Worm (Caenorhabditis elegans) whole organism, mixed stage, embryonic: Measurements from ENCODE around the gene sre-13.

Experiments
- M03D4.4 ChIP-seq: sonication (generic microtip); optimal IDR thresholded peaks from 2 replicates; lab custom pipeline; 2017; ENCODE audit warnings: mild to moderate bottlenecking, missing genetic modification characterization, missing compliant biosample characterization
- bed-3 ChIP-seq: fragments of 200-800 bp; sonication (Bioruptor generic); optimal IDR thresholded peaks from 3 replicates; lab custom pipeline; 2018; ENCODE audit warnings: mild to moderate bottlenecking, missing genetic modification characterization, moderate library complexity, missing compliant biosample characterization
- blmp-1 ChIP-seq: fragments of 150-350 bp; optimal IDR thresholded peaks from 2 replicates; lab custom pipeline; 2014; ENCODE audit warnings: missing biosample characterization, missing genetic modification characterization
- ceh-39 ChIP-seq: fragments of 150-350 bp; optimal IDR thresholded peaks from 2 replicates; lab custom pipeline; 2014; ENCODE audit warnings: missing biosample characterization, missing genetic modification characterization
- ceh-43 ChIP-seq: fragments of 200-800 bp; sonication (Bioruptor generic); optimal IDR thresholded peaks from 2 replicates; lab custom pipeline; 2018; ENCODE audit warnings: mild to moderate bottlenecking, missing genetic modification characterization, moderate library complexity, missing compliant biosample characterization
- ceh-83 ChIP-seq: fragments of 200-800 bp; sonication (Bioruptor generic); optimal IDR thresholded peaks from 2 replicates; lab custom pipeline; 2018; ENCODE audit warnings: mild to moderate bottlenecking, missing genetic modification characterization, missing compliant biosample characterization
- ces-1 ChIP-seq: fragments of 150-350 bp; optimal IDR thresholded peaks from 2 replicates; lab custom pipeline; 2014; ENCODE audit warnings: missing biosample characterization, missing genetic modification reagents, missing genetic modification characterization
- cnd-1 ChIP-seq: fragments of 200-800 bp; sonication (Bioruptor generic); optimal IDR thresholded peaks from 2 replicates; lab custom pipeline; 2018; ENCODE audit warnings: mild to moderate bottlenecking, missing genetic modification characterization, missing compliant biosample characterization
- drap-1 ChIP-seq: fragments of 200-800 bp; sonication (Bioruptor generic); optimal IDR thresholded peaks from 3 replicates; lab custom pipeline; 2018; ENCODE audit warnings: mild to moderate bottlenecking, missing genetic modification characterization, missing compliant biosample characterization
- elt-1 ChIP-seq: sonication (generic microtip); optimal IDR thresholded peaks from 2 replicates; lab custom pipeline; 2017; ENCODE audit warnings: missing genetic modification characterization, mild to moderate bottlenecking, missing compliant biosample characterization, antibody characterized with exemption, moderate library complexity, borderline replicate concordance; ENCODE audit not compliant: insufficient read depth
- elt-3 ChIP-seq: fragments of 150-350 bp; optimal IDR thresholded peaks from 2 replicates; lab custom pipeline; 2014; ENCODE audit warnings: missing biosample characterization, missing genetic modification characterization
- flh-1 ChIP-seq: fragments of 200-800 bp; sonication (Bioruptor generic); optimal IDR thresholded peaks from 2 replicates; lab custom pipeline; 2018; ENCODE audit warnings: mild to moderate bottlenecking, missing genetic modification characterization, moderate library complexity, missing compliant biosample characterization
- ham-2 ChIP-seq: fragments of 200-800 bp; sonication (Bioruptor generic); optimal IDR thresholded peaks from 2 replicates; lab custom pipeline; 2018; ENCODE audit warnings: mild to moderate bottlenecking, missing genetic modification characterization, missing compliant biosample characterization
- hlh-1 ChIP-seq: fragments of 150-350 bp; optimal IDR thresholded peaks from 2 replicates; lab custom pipeline; 2014; ENCODE audit warnings: missing biosample characterization, missing genetic modification reagents, missing genetic modification characterization
- lin-13 ChIP-seq: fragments of 150-350 bp; optimal IDR thresholded peaks from 2 replicates; lab custom pipeline; 2014; ENCODE audit warnings: missing biosample characterization, missing genetic modification characterization
- lin-32 ChIP-seq: fragments of 200-800 bp; sonication (Bioruptor generic); optimal IDR thresholded peaks from 2 replicates; lab custom pipeline; 2018; ENCODE audit warnings: mild to moderate bottlenecking, missing genetic modification characterization, missing compliant biosample characterization
- lsy-2 ChIP-seq: fragments of 150-350 bp; optimal IDR thresholded peaks from 2 replicates; lab custom pipeline; 2014; ENCODE audit warnings: missing biosample characterization, missing genetic modification characterization
- mab-5 ChIP-seq: fragments of 150-350 bp; optimal IDR thresholded peaks from 2 replicates; lab custom pipeline; 2014; ENCODE audit warnings: missing biosample characterization, missing genetic modification characterization
- mep-1 ChIP-seq: fragments of 150-350 bp; optimal IDR thresholded peaks from 2 replicates; lab custom pipeline; 2017; ENCODE audit warnings: missing biosample characterization, missing genetic modification reagents, missing genetic modification characterization, inconsistent platforms
- mls-2 ChIP-seq: sonication (generic microtip); optimal IDR thresholded peaks from 2 replicates; lab custom pipeline; 2016; ENCODE audit warnings: mild to moderate bottlenecking, missing genetic modification characterization, moderate library complexity, missing compliant biosample characterization
- nhr-12 ChIP-seq: fragments of 150-350 bp; optimal IDR thresholded peaks from 2 replicates; lab custom pipeline; 2014; ENCODE audit warnings: missing biosample characterization, missing genetic modification characterization
- nhr-2 ChIP-seq: fragments of 150-350 bp; optimal IDR thresholded peaks from 2 replicates; lab custom pipeline; 2014; ENCODE audit warnings: missing biosample characterization, missing genetic modification characterization
- nhr-237 ChIP-seq: fragments of 150-350 bp; optimal IDR thresholded peaks from 2 replicates; lab custom pipeline; 2014; ENCODE audit warnings: missing biosample characterization, missing genetic modification characterization
- nhr-28 ChIP-seq: fragments of 150-350 bp; optimal IDR thresholded peaks from 2 replicates; lab custom pipeline; 2014; ENCODE audit warnings: missing biosample characterization, missing genetic modification characterization
- nhr-76 ChIP-seq: sonication (generic microtip); optimal IDR thresholded peaks from 2 replicates; lab custom pipeline; 2017; ENCODE audit warnings: missing biosample characterization, missing genetic modification characterization
- pha-4 ChIP-seq: fragments of 150-350 bp; optimal IDR thresholded peaks from 2 replicates; lab custom pipeline; 2018; ENCODE audit warnings: missing biosample characterization, missing genetic modification reagents, missing genetic modification characterization
- sem-2 ChIP-seq: fragments of 200-800 bp; sonication (Bioruptor generic); optimal IDR thresholded peaks from 2 replicates; lab custom pipeline; 2018; ENCODE audit warnings: mild to moderate bottlenecking, missing genetic modification characterization, missing compliant biosample characterization
- snpc-4 ChIP-seq: fragments of 150-350 bp; optimal IDR thresholded peaks from 2 replicates; lab custom pipeline; 2014; ENCODE audit warnings: missing biosample characterization, missing genetic modification characterization
- sptf-1 ChIP-seq: sonication (generic microtip); optimal IDR thresholded peaks from 2 replicates; lab custom pipeline; 2017; ENCODE audit warnings: mild to moderate bottlenecking, missing genetic modification characterization, moderate library complexity, missing compliant biosample characterization
- tbx-8 ChIP-seq: fragments of 200-800 bp; sonication (Bioruptor generic); optimal IDR thresholded peaks from 2 replicates; lab custom pipeline; 2018; ENCODE audit warnings: mild to moderate bottlenecking, missing genetic modification characterization, moderate library complexity, missing compliant biosample characterization
- unc-120 ChIP-seq: sonication (generic microtip); optimal IDR thresholded peaks from 2 replicates; lab custom pipeline; 2017; ENCODE audit warnings: missing genetic modification characterization, missing compliant biosample characterization; ENCODE audit not compliant: poor library complexity, severe bottlenecking
- unc-39 ChIP-seq: fragments of 150-350 bp; optimal IDR thresholded peaks from 2 replicates; lab custom pipeline; 2014; ENCODE audit warnings: missing biosample characterization, missing genetic modification characterization
- unc-62 ChIP-seq: fragments of 150-350 bp; optimal IDR thresholded peaks from 2 replicates; lab custom pipeline; 2014; ENCODE audit warnings: missing biosample characterization, missing genetic modification reagents, missing genetic modification characterization
- zip-8 ChIP-seq: fragments of 150-350 bp; optimal IDR thresholded peaks from 2 replicates; lab custom pipeline; 2014; ENCODE audit warnings: missing biosample characterization, missing genetic modification characterization
- ztf-11 ChIP-seq: fragments of 150-350 bp; optimal IDR thresholded peaks from 2 replicates; lab custom pipeline; 2014; ENCODE audit warnings: missing biosample characterization, missing genetic modification characterization

The sre-13 gene

ce11 chrII:14645290-14645689 lies 8.7 kb upstream of the sre-13 start (continued):
- TF ChIP-seq nhr-237 (tag; lab: Kevin White, UChicago), result no peak
- TF ChIP-seq hlh-1, result peak; percentile 54
- no peak for TF ChIP-seq lin-13 (tag; lab: Kevin White, UChicago)
- no peak for TF ChIP-seq nhr-76 (tag; lab: Kevin White, UChicago)

- TF ChIP-seq sem-2 (GFP tag; lab: Kevin White, UChicago) (no peak), ces-1 (GFP tag; lab: Kevin White, UChicago) (peak; percentile 87)
These were observed 7.8 kb upstream of the sre-13 start for ce11 chrII:14644465-14644864.

- TF ChIP-seq cnd-1 (tag; lab: Kevin White, UChicago), result no peak
- TF ChIP-seq pha-4 (tag; lab: Kevin White, UChicago), result no peak
- no peak for TF ChIP-seq sem-2 (GFP tag; lab: Kevin White, UChicago)
- no peak for TF ChIP-seq ham-2
- no peak for TF ChIP-seq mep-1 (tag; lab: Kevin White, UChicago)
- TF ChIP-seq flh-1 (GFP tag; lab: Kevin White, UChicago), result no peak
- no peak for TF ChIP-seq lin-32 (GFP tag; lab: Kevin White, UChicago)
- TF ChIP-seq lin-13 (tag; lab: Kevin White, UChicago), result no peak
- no peak for TF ChIP-seq drap-1 (GFP tag; lab: Kevin White, UChicago)
- TF ChIP-seq snpc-4, result no peak
- TF ChIP-seq hlh-1, result no peak
- no peak for TF ChIP-seq nhr-237 (tag; lab: Kevin White, UChicago)
- TF ChIP-seq unc-62 (GFP tag; lab: Kevin White, UChicago), result no peak
- no peak for TF ChIP-seq blmp-1
- TF ChIP-seq ceh-43, result no peak
These were observed 7.3 kb upstream of the sre-13 start, which contains the start of gene atgp-2 for ce11 chrII:14643983-14644382. TSS of gene atgp-2 (minus strand) at chrII:14644083.

ce11 chrII:14635895-14636294 lies 742 bp downstream of the sre-13 start:
- TF ChIP-seq cnd-1 (tag; lab: Kevin White, UChicago), result peak; percentile 8
- TF ChIP-seq, all 35 proteins: peak for 1; not testable (repeated sequence) for 34

- TF ChIP-seq M03D4.4 (tag; lab: Kevin White, UChicago) (peak; percentile 68), ceh-83 (GFP tag; lab: Kevin White, UChicago) (peak; percentile 45), flh-1 (GFP tag; lab: Kevin White, UChicago) (peak; percentile 7), bed-3 (GFP tag; lab: Kevin White, UChicago) (peak; percentile 21), sem-2 (GFP tag; lab: Kevin White, UChicago) (peak; percentile 58), nhr-28 (tag; lab: Kevin White, UChicago) (peak; percentile 6), ces-1 (GFP tag; lab: Kevin White, UChicago) (no peak), nhr-237 (tag; lab: Kevin White, UChicago) (no peak), drap-1 (GFP tag; lab: Kevin White, UChicago) (peak; percentile 79), blmp-1 (no peak), zip-8 (no peak), mab-5 (tag; lab: Kevin White, UChicago) (no peak), elt-1 (tag; lab: Kevin White, UChicago) (no peak), mls-2 (tag; lab: Kevin White, UChicago) (peak; percentile 70), cnd-1 (tag; lab: Kevin White, UChicago) (peak; percentile 52), unc-39 (tag; lab: Kevin White, UChicago) (no peak), lsy-2 (tag; lab: Kevin White, UChicago) (no peak), ztf-11 (no peak), unc-62 (GFP tag; lab: Kevin White, UChicago) (no peak), hlh-1 (no peak), mep-1 (tag; lab: Kevin White, UChicago) (peak; percentile 4), pha-4 (tag; lab: Kevin White, UChicago) (no peak), lin-13 (tag; lab: Kevin White, UChicago) (no peak), ceh-43 (peak; percentile 48), ham-2 (no peak), unc-120 (tag; lab: Kevin White, UChicago) (peak; percentile 67), nhr-76 (tag; lab: Kevin White, UChicago) (no peak), tbx-8 (GFP tag; lab: Kevin White, UChicago) (no peak), lin-32 (GFP tag; lab: Kevin White, UChicago) (peak; percentile 70), nhr-2 (tag; lab: Kevin White, UChicago) (no peak), ceh-39 (no peak), nhr-12 (no peak), snpc-4 (no peak), elt-3 (no peak), sptf-1 (tag; lab: Kevin White, UChicago) (peak; percentile 86)
These were observed 1.5 kb downstream of the sre-13 start for ce11 chrII:14635179-14635578.
